Worm (Caenorhabditis elegans) whole organism, L2 larva: ENCODE measurements around the gene cest-6.

Source experiments
- lin-13 ChIP-seq: fragments of 150-350 bp; optimal IDR thresholded peaks from 2 replicates; lab custom pipeline; 2014; ENCODE audit warnings: missing biosample characterization, missing genetic modification reagents, missing genetic modification characterization
- nhr-23 ChIP-seq: fragments of 150-350 bp; optimal IDR thresholded peaks from 2 replicates; lab custom pipeline; 2014; ENCODE audit warnings: missing biosample characterization, missing genetic modification reagents, missing genetic modification characterization
- zag-1 ChIP-seq: fragments of 150-350 bp; optimal IDR thresholded peaks from 2 replicates; lab custom pipeline; 2014; ENCODE audit warnings: missing biosample characterization, missing genetic modification characterization

DNA sequence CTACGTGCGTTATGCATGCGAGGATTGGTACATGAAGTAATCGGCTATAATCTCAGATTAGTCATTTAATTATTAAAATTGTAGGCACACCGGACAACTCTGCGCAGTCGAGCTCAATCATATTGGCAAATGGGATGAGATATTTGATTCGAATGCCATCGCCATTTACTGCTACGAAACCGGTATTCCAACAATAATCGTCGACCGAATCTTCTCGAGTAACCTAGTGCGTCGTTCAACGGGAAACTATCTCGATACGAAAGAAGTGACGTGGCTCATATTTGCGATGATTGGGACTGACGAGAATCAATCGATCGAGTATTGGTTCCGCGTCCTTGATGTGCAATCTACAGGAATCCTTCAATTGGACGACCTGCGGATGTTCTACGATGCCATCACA, 23.7 kb downstream of the cest-6 start:
- TF ChIP-seq nhr-23 (tag; lab: Kevin White, UChicago) (no peak), lin-13 (GFP tag; lab: Kevin White, UChicago) (no peak), zag-1 (tag; lab: Kevin White, UChicago) (no peak)
